Fruit fly (Drosophila melanogaster): ENCODE data around the gene COX7B.

COX7B gene

dm6 chr3L:17474711-17475451 lies 49.6 kb downstream of the COX7B start, which contains the start of the genes UQCR-Q and CG46525:
UQCR-Q (plus strand) TSS chr3L:17474761.
CG46525 (plus strand) TSS chr3L:17475220.
- TF ChIP-seq CTCF (optimal IDR thresholded peaks at IDR 0.05) (peak; percentile 61 to 71), CG8478 (optimal IDR thresholded peaks at IDR 0.05) (no peak)

Data from S2 (cell line).